Fruit fly (Drosophila melanogaster) whole organism, prepupa: ENCODE measurements around the gene fit.

Experiments used
- Blimp-1 ChIP-seq: fragments of 200-800 bp; sonication (Bioruptor generic); optimal IDR thresholded peaks from 3 replicates; lab custom pipeline; 2017; ENCODE audit warnings: missing biosample characterization, missing genetic modification characterization, mild to moderate bottlenecking, moderate library complexity, missing genetic modification reagents
- CG10669 ChIP-seq: fragments of 200-800 bp; sonication (Bioruptor generic); optimal IDR thresholded peaks from 3 replicates; lab custom pipeline; 2018; ENCODE audit warnings: missing biosample characterization, mild to moderate bottlenecking, missing genetic modification characterization, moderate library complexity
- CG11294 ChIP-seq: fragments of 200-800 bp; sonication (Bioruptor generic); IDR thresholded peaks from 2 replicates; pipeline ENCODE4 v1.3.6; 2022; ENCODE audit warnings: missing biosample characterization, missing genetic modification characterization
- CG11762 ChIP-seq: fragments of 200-800 bp; sonication (Bioruptor generic); optimal IDR thresholded peaks from 3 replicates; lab custom pipeline; 2016; ENCODE audit warnings: missing biosample characterization, missing genetic modification characterization; ENCODE audit not compliant: insufficient read depth
- CG11902 ChIP-seq: fragments of 200-800 bp; sonication (Bioruptor generic); optimal IDR thresholded peaks from 3 replicates; lab custom pipeline; 2016; ENCODE audit warnings: missing biosample characterization, missing genetic modification characterization
- CG15336 ChIP-seq: fragments of 200-800 bp; sonication (Bioruptor generic); IDR thresholded peaks from 2 replicates; pipeline ENCODE4 v1.3.6; 2022; ENCODE audit warnings: missing biosample characterization, missing genetic modification characterization
- CG1621 ChIP-seq: fragments of 200-800 bp; sonication (Bioruptor generic); optimal IDR thresholded peaks from 3 replicates; lab custom pipeline; 2018; ENCODE audit warnings: missing biosample characterization, mild to moderate bottlenecking, missing genetic modification characterization
- CG16779 ChIP-seq: fragments of 200-800 bp; sonication (Bioruptor generic); optimal IDR thresholded peaks from 3 replicates; lab custom pipeline; 2017; ENCODE audit warnings: missing biosample characterization, mild to moderate bottlenecking, missing genetic modification characterization
- CG3032 ChIP-seq: fragments of 200-800 bp; optimal IDR thresholded peaks from 2 replicates; lab custom pipeline; 2019; ENCODE audit warnings: missing biosample characterization, mild to moderate bottlenecking, missing genetic modification characterization, moderate library complexity
- CG31627 ChIP-seq: fragments of 200-800 bp; sonication (Bioruptor generic); optimal IDR thresholded peaks from 3 replicates; lab custom pipeline; 2016; ENCODE audit warnings: missing biosample characterization, missing genetic modification characterization
- CG34406 ChIP-seq: fragments of 200-800 bp; sonication (Bioruptor generic); optimal IDR thresholded peaks from 3 replicates; lab custom pipeline; 2016; ENCODE audit warnings: missing biosample characterization, missing genetic modification characterization
- CG3919 ChIP-seq: fragments of 200-800 bp; sonication (Bioruptor generic); optimal IDR thresholded peaks from 3 replicates; lab custom pipeline; 2016; ENCODE audit warnings: missing biosample characterization, missing genetic modification characterization
- CG4318 ChIP-seq: fragments of 200-800 bp; sonication (Bioruptor generic); optimal IDR thresholded peaks from 3 replicates; lab custom pipeline; 2017; ENCODE audit warnings: missing biosample characterization, mild to moderate bottlenecking, missing genetic modification characterization
- CG6163 ChIP-seq: fragments of 200-800 bp; sonication (Bioruptor generic); IDR thresholded peaks from 3 replicates; pipeline ENCODE4 v1.3.6; 2022; ENCODE audit warnings: missing biosample characterization, missing genetic modification characterization
- CG6276 ChIP-seq: fragments of 200-800 bp; sonication (Bioruptor generic); optimal IDR thresholded peaks from 2 replicates; lab custom pipeline; 2017; ENCODE audit warnings: missing biosample characterization, mild to moderate bottlenecking, missing genetic modification characterization
- CG6854 ChIP-seq: fragments of 200-800 bp; sonication (Bioruptor generic); optimal IDR thresholded peaks from 2 replicates; lab custom pipeline; 2017; ENCODE audit warnings: missing biosample characterization, mild to moderate bottlenecking, missing genetic modification characterization
- CG7368 ChIP-seq: fragments of 200-800 bp; sonication (Bioruptor generic); optimal IDR thresholded peaks from 3 replicates; lab custom pipeline; 2016; ENCODE audit warnings: missing biosample characterization, missing genetic modification characterization
- CG8119 ChIP-seq: fragments of 200-800 bp; sonication (Bioruptor generic); IDR thresholded peaks from 3 replicates; pipeline ENCODE4 v1.3.6; 2022; ENCODE audit warnings: missing biosample characterization, missing genetic modification characterization
- CG8319 ChIP-seq: fragments of 200-800 bp; sonication (Bioruptor generic); optimal IDR thresholded peaks from 3 replicates; lab custom pipeline; 2016; ENCODE audit warnings: missing biosample characterization, missing genetic modification characterization
- Eip75B ChIP-seq: fragments of 200-800 bp; sonication (Bioruptor generic); optimal IDR thresholded peaks from 3 replicates; lab custom pipeline; 2016; ENCODE audit warnings: missing biosample characterization, missing genetic modification characterization
- Eip78C ChIP-seq: fragments of 200-800 bp; sonication (Bioruptor generic); peaks from one replicate; lab custom pipeline; 2016; ENCODE audit warnings: missing biosample characterization, missing genetic modification characterization
- Eip93F ChIP-seq: fragments of 200-800 bp; sonication (Bioruptor generic); optimal IDR thresholded peaks from 2 replicates; lab custom pipeline; 2016; ENCODE audit warnings: missing biosample characterization, mild to moderate bottlenecking, missing genetic modification characterization
- Ets21C ChIP-seq: fragments of 200-800 bp; sonication (Bioruptor generic); optimal IDR thresholded peaks from 3 replicates; lab custom pipeline; 2016; ENCODE audit warnings: missing biosample characterization, missing genetic modification characterization
- Ets96B ChIP-seq: fragments of 200-800 bp; optimal IDR thresholded peaks from 2 replicates; lab custom pipeline; 2019; ENCODE audit warnings: missing biosample characterization, mild to moderate bottlenecking, missing genetic modification characterization, moderate library complexity
- Gug ChIP-seq: fragments of 200-800 bp; sonication (Bioruptor generic); IDR thresholded peaks from 2 replicates; pipeline ENCODE4 v1.3.6; 2022; ENCODE audit warnings: missing biosample characterization, missing genetic modification characterization
- Hr38 ChIP-seq: sonication (Bioruptor generic); optimal IDR thresholded peaks from 2 replicates; lab custom pipeline; 2016; ENCODE audit warnings: missing biosample characterization, missing genetic modification characterization
- Hr39 ChIP-seq: fragments of 200-800 bp; sonication (Bioruptor generic); optimal IDR thresholded peaks from 2 replicates; lab custom pipeline; 2016; ENCODE audit warnings: missing biosample characterization, missing genetic modification characterization
- Lpt ChIP-seq: fragments of 200-800 bp; sonication (Bioruptor generic); optimal IDR thresholded peaks from 3 replicates; lab custom pipeline; 2016; ENCODE audit warnings: missing biosample characterization, missing genetic modification characterization
- Met ChIP-seq: fragments of 200-800 bp; sonication (Bioruptor generic); optimal IDR thresholded peaks from 3 replicates; lab custom pipeline; 2016; ENCODE audit warnings: missing biosample characterization, missing genetic modification characterization
- OdsH ChIP-seq: fragments of 200-800 bp; sonication (Bioruptor generic); optimal IDR thresholded peaks from 3 replicates; lab custom pipeline; 2016; ENCODE audit warnings: missing biosample characterization, missing genetic modification characterization
- Smox ChIP-seq: fragments of 200-800 bp; sonication (Bioruptor generic); optimal IDR thresholded peaks from 3 replicates; lab custom pipeline; 2016; ENCODE audit warnings: missing biosample characterization, missing genetic modification characterization
- Sox102F ChIP-seq: fragments of 200-800 bp; sonication (Bioruptor generic); optimal IDR thresholded peaks from 2 replicates; lab custom pipeline; 2016; ENCODE audit warnings: missing biosample characterization, mild to moderate bottlenecking, missing genetic modification characterization
- Sox14 ChIP-seq: fragments of 200-800 bp; sonication (Bioruptor generic); optimal IDR thresholded peaks from 3 replicates; lab custom pipeline; 2016; ENCODE audit warnings: missing biosample characterization, missing genetic modification characterization
- achi ChIP-seq: fragments of 200-800 bp; sonication (Bioruptor generic); optimal IDR thresholded peaks from 3 replicates; lab custom pipeline; 2016; ENCODE audit warnings: missing biosample characterization, missing genetic modification characterization
- acj6 ChIP-seq: fragments of 200-800 bp; sonication (Bioruptor generic); optimal IDR thresholded peaks from 3 replicates; lab custom pipeline; 2016; ENCODE audit warnings: missing biosample characterization, missing genetic modification characterization
- dac ChIP-seq: fragments of 200-800 bp; sonication (Bioruptor generic); optimal IDR thresholded peaks from 2 replicates; lab custom pipeline; 2017; ENCODE audit warnings: missing biosample characterization, mild to moderate bottlenecking, missing genetic modification characterization
- eg ChIP-seq: fragments of 200-800 bp; sonication (Bioruptor generic); IDR thresholded peaks from 3 replicates; pipeline ENCODE4 v1.3.6; 2022; ENCODE audit warnings: missing biosample characterization, missing genetic modification characterization
- esn ChIP-seq: fragments of 200-800 bp; sonication (Bioruptor generic); optimal IDR thresholded peaks from 2 replicates; lab custom pipeline; 2016; ENCODE audit warnings: missing biosample characterization, mild to moderate bottlenecking, missing genetic modification characterization, moderate library complexity
- fd85E ChIP-seq: fragments of 200-800 bp; sonication (Bioruptor generic); optimal IDR thresholded peaks from 3 replicates; lab custom pipeline; 2016; ENCODE audit warnings: missing biosample characterization, missing genetic modification characterization
- fkh ChIP-seq: fragments of 200-800 bp; sonication (Bioruptor generic); optimal IDR thresholded peaks from 3 replicates; lab custom pipeline; 2017; ENCODE audit warnings: missing biosample characterization, mild to moderate bottlenecking, missing genetic modification characterization, moderate library complexity
- lz ChIP-seq: fragments of 200-800 bp; sonication (Bioruptor generic); optimal IDR thresholded peaks from 3 replicates; lab custom pipeline; 2016; ENCODE audit warnings: missing biosample characterization, missing genetic modification characterization
- net ChIP-seq: fragments of 200-800 bp; sonication (Bioruptor generic); optimal IDR thresholded peaks from 3 replicates; lab custom pipeline; 2016; ENCODE audit warnings: missing biosample characterization, missing genetic modification characterization
- pdm3 ChIP-seq: fragments of 200-800 bp; sonication (Bioruptor generic); optimal IDR thresholded peaks from 3 replicates; lab custom pipeline; 2016; ENCODE audit warnings: missing biosample characterization, missing genetic modification characterization
- spab ChIP-seq: fragments of 200-800 bp; sonication (Bioruptor generic); optimal IDR thresholded peaks from 2 replicates; lab custom pipeline; 2017; ENCODE audit warnings: missing biosample characterization, mild to moderate bottlenecking, missing genetic modification characterization, missing genetic modification reagents
- ss ChIP-seq, 2 experiments: fragments of 200-800 bp; sonication (Bioruptor generic); optimal IDR thresholded peaks; 2 replicates in 1 of 2; 3 replicates in 1 of 2; lab custom pipeline; 2017 to 2018; ENCODE audit warnings: mild to moderate bottlenecking in 2 of 2, missing biosample characterization in 2 of 2, missing genetic modification characterization in 2 of 2, moderate library complexity in 1 of 2
- topi ChIP-seq: fragments of 200-800 bp; sonication (Bioruptor generic); optimal IDR thresholded peaks from 3 replicates; lab custom pipeline; 2016; ENCODE audit warnings: missing biosample characterization, missing genetic modification characterization

Gene fit

dm6 chr3R:21839636-21840035, 44.6 kb downstream of the fit start (continued):
- TF ChIP-seq ss (GFP tag; optimal IDR thresholded peaks at IDR 0.05; lab: Kevin White, UChicago) (peak; percentile 75 to 88), pdm3 (GFP tag; lab: Kevin White, UChicago) (peak; percentile 35), CG11294 (GFP tag; lab: Robert Waterston, UW) (no peak), Eip78C (GFP tag; lab: Kevin White, UChicago) (peak; percentile 90), Hr39 (GFP tag; lab: Kevin White, UChicago) (no peak), CG16779 (tag; lab: Kevin White, UChicago) (peak; percentile 35), CG11762 (GFP tag; lab: Kevin White, UChicago) (peak; percentile 20), Eip75B (peak; percentile 18), spab (GFP tag; lab: Kevin White, UChicago) (peak; percentile 77), net (GFP tag; lab: Kevin White, UChicago) (peak; percentile 60), CG10669 (peak; percentile 74), CG6854 (no peak), Smox (GFP tag; lab: Kevin White, UChicago) (peak; percentile 41), fd85E (GFP tag; lab: Kevin White, UChicago) (no peak), CG3032 (tag; lab: Kevin White, UChicago) (peak; percentile 91), Ets21C (no peak), fkh (GFP tag; lab: Kevin White, UChicago) (no peak), CG4318 (peak; percentile 50), Eip93F (GFP tag; lab: Kevin White, UChicago) (no peak), Sox14 (GFP tag; lab: Kevin White, UChicago) (no peak), topi (GFP tag; lab: Kevin White, UChicago) (peak; percentile 45), CG31627 (GFP tag; lab: Kevin White, UChicago) (peak; percentile 23), CG6163 (no peak; the same call in 2 of the 3 replicates), esn (GFP tag; lab: Kevin White, UChicago) (peak; percentile 64), CG8319 (GFP tag; lab: Kevin White, UChicago) (peak; percentile 16), Met (peak; percentile 24), CG7368 (GFP tag; lab: Kevin White, UChicago) (peak; percentile 19), Hr38 (GFP tag; lab: Kevin White, UChicago) (no peak), CG1621 (peak; percentile 10), CG34406 (GFP tag; lab: Kevin White, UChicago) (peak; percentile 86), lz (GFP tag; lab: Kevin White, UChicago) (no peak), Gug (GFP tag; lab: Robert Waterston, UW) (no peak), Ets96B (tag; lab: Kevin White, UChicago) (peak; percentile 91), acj6 (GFP tag; lab: Kevin White, UChicago) (peak; percentile 72)

- peak; percentile 90 for TF ChIP-seq Sox102F (GFP tag; lab: Kevin White, UChicago)
- peak; percentile 74 for TF ChIP-seq CG15336 (GFP tag; lab: Robert Waterston, UW)
- TF ChIP-seq CG6276 (GFP tag; lab: Kevin White, UChicago): peak; percentile 72
- peak; percentile 87 for TF ChIP-seq achi
- peak; percentile 81 for TF ChIP-seq Ets96B (tag; lab: Kevin White, UChicago)
- TF ChIP-seq Hr38 (GFP tag; lab: Kevin White, UChicago): no peak
- TF ChIP-seq CG11294 (GFP tag; lab: Robert Waterston, UW): peak; percentile 48
- TF ChIP-seq Eip75B: peak; percentile 93
- TF ChIP-seq pdm3 (GFP tag; lab: Kevin White, UChicago): peak; percentile 90
- TF ChIP-seq CG11762 (GFP tag; lab: Kevin White, UChicago): peak; percentile 76
- TF ChIP-seq esn (GFP tag; lab: Kevin White, UChicago): peak; percentile 95
- TF ChIP-seq net (GFP tag; lab: Kevin White, UChicago): peak; percentile 90
- peak; percentile 91 for TF ChIP-seq lz (GFP tag; lab: Kevin White, UChicago)
- TF ChIP-seq Lpt (GFP tag; lab: Kevin White, UChicago): peak; percentile 10
- TF ChIP-seq dac: peak; percentile 83
- TF ChIP-seq fkh (GFP tag; lab: Kevin White, UChicago): no peak
- TF ChIP-seq CG34406 (GFP tag; lab: Kevin White, UChicago): peak; percentile 84
- TF ChIP-seq Blimp-1 (GFP tag; lab: Kevin White, UChicago): peak; percentile 57
- TF ChIP-seq CG31627 (GFP tag; lab: Kevin White, UChicago): peak; percentile 91
- TF ChIP-seq ss (GFP tag; optimal IDR thresholded peaks at IDR 0.05; lab: Kevin White, UChicago): peak; percentile 79 to 93
- peak; percentile 91 for TF ChIP-seq Hr39 (GFP tag; lab: Kevin White, UChicago)
- peak; percentile 89 for TF ChIP-seq Smox (GFP tag; lab: Kevin White, UChicago)
- TF ChIP-seq Eip78C (GFP tag; lab: Kevin White, UChicago): peak; percentile 99
- TF ChIP-seq CG11902: peak; percentile 64
- TF ChIP-seq fd85E (GFP tag; lab: Kevin White, UChicago): no peak
- 0 out of 2 replicates have a peak, but pooled peaks have one; percentile 56 for TF ChIP-seq Gug (GFP tag; lab: Robert Waterston, UW)
- TF ChIP-seq spab (GFP tag; lab: Kevin White, UChicago): peak; percentile 93
- peak; percentile 91 for TF ChIP-seq OdsH
- TF ChIP-seq CG8119 (GFP tag; lab: Robert Waterston, UW): peak; percentile 77
- peak; percentile 78 for TF ChIP-seq CG1621
- TF ChIP-seq CG3919: peak; percentile 76
- TF ChIP-seq eg (GFP tag; lab: Robert Waterston, UW): peak; percentile 73; the same call in 2 of the 3 replicates
- peak; percentile 87 for TF ChIP-seq CG16779 (tag; lab: Kevin White, UChicago)
Observed at dm6 chr3R:21838505-21838956, 45.7 kb downstream of the fit start.
